Fruit fly (Drosophila melanogaster): ENCODE data around the gene Bdbt.

Bdbt gene

DNA sequence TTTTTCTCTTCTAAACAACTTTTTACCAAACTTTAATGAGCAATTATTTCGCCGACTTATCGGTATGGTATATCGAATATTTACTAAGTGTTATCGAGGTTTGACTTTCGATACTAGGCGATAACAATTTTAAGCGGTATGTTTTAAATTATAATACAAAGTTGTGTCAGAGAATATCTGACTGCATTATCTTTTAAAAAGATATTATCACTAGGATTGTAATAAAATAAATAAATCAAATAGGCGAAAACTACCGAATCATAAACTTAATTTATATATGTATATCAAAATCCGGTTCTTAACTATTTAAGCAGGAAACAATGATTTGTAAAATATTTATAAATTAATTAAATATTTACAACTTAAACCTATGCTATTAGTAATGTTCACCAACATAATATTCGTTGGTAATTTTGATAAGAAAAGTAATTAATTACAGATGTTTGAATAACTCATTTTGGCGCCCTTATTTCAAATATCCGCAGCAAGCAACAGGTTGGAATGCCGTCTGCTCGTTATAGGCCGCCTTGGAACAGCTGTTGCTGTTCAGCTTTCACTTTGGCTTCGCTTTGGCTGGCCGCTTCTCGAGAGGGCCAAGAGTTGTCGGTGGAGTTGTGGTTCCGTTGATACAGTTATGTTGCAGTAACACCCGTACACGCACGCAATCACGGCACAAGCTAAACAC, 10.6 kb downstream of the Bdbt start, which contains the start of the genes Sec15 and rtet (continued):
- TF ChIP-seq NK7.1 (GFP tag; optimal IDR thresholded peaks at IDR 0.05) (no peak), CG14860 (GFP tag; IDR thresholded peaks at IDR 0.05; ENCODE audit: partially characterized antibody) (peak; percentile 43; the same call in 2 of the 3 replicates), Adf1 (GFP tag; IDR thresholded peaks at IDR 0.05) (no peak), Chrac-16 (GFP tag; optimal IDR thresholded peaks at IDR 0.05) (peak; percentile 47), YL-1 (GFP tag; optimal IDR thresholded peaks at IDR 0.05) (peak; percentile 16), GATAe (GFP tag; conservative IDR thresholded peaks at IDR 0.05) (no peak), ase (GFP tag; IDR thresholded peaks at IDR 0.05) (peak; percentile 39; the same call in 1 of the 3 replicates), aop (GFP tag; IDR thresholded peaks at IDR 0.05) (no peak), slou (GFP tag; optimal IDR thresholded peaks at IDR 0.05) (no peak), Poxn (GFP tag; IDR thresholded peaks at IDR 0.05) (no peak), NC2α (GFP tag; optimal IDR thresholded peaks at IDR 0.05) (no peak), CG9932 (GFP tag; IDR thresholded peaks at IDR 0.05) (peak; percentile 57), sima (GFP tag; optimal IDR thresholded peaks at IDR 0.05) (no peak), CG12104 (GFP tag; optimal IDR thresholded peaks at IDR 0.05) (peak; percentile 21), CG18476 (GFP tag; optimal IDR thresholded peaks at IDR 0.05) (peak; percentile 64), Nf-YB (GFP tag; optimal IDR thresholded peaks at IDR 0.05) (peak; percentile 26), slp2 (GFP tag; optimal IDR thresholded peaks at IDR 0.05) (peak; percentile 25), CG11696 (GFP tag; IDR thresholded peaks at IDR 0.05) (no peak), Lim3 (GFP tag; IDR thresholded peaks at IDR 0.05) (no peak), CG9876 (GFP tag; optimal IDR thresholded peaks at IDR 0.05) (peak; percentile 21), bowl (GFP tag; IDR thresholded peaks at IDR 0.05) (no peak), pum (GFP tag; optimal IDR thresholded peaks at IDR 0.05) (no peak), CG12155 (GFP tag; optimal IDR thresholded peaks at IDR 0.05) (peak; percentile 55), CG34422 (GFP tag; IDR thresholded peaks at IDR 0.05) (peak; percentile 30; the same call in 2 of the 3 replicates), CG33213 (GFP tag; optimal IDR thresholded peaks at IDR 0.05) (no peak), CG10366 (GFP tag; IDR thresholded peaks at IDR 0.05) (peak; percentile 62), C15 (GFP tag; IDR thresholded peaks at IDR 0.05) (no peak), Scr (GFP tag; IDR thresholded peaks at IDR 0.05; ENCODE audit: partially characterized antibody) (peak; percentile 64), Rfx (GFP tag; IDR thresholded peaks at IDR 0.05) (peak; percentile 72), CG42726 (GFP tag; IDR thresholded peaks at IDR 0.05; ENCODE audit: partially characterized antibody) (no peak), CG1233 (GFP tag; optimal IDR thresholded peaks at IDR 0.05) (peak; percentile 44), kah (GFP tag; optimal IDR thresholded peaks at IDR 0.05) (peak; percentile 98), ash1 (GFP tag; optimal IDR thresholded peaks at IDR 0.05) (no peak), vnd (GFP tag; IDR thresholded peaks at IDR 0.05; ENCODE audit: partially characterized antibody) (peak; percentile 52; the same call in 2 of the 3 replicates), CG12299 (tag; optimal IDR thresholded peaks at IDR 0.05) (no peak), crp (GFP tag; optimal IDR thresholded peaks at IDR 0.05) (peak in 1 of 2 experiments; percentile 87), CG16779 (GFP tag; IDR thresholded peaks at IDR 0.05) (0 out of 2 replicates have a peak, but pooled peaks have one; percentile 26), CG6175 (GFP tag; IDR thresholded peaks at IDR 0.05) (no peak), D19A (tag; optimal IDR thresholded peaks at IDR 0.05) (no peak), Doc2 (GFP tag; IDR thresholded peaks at IDR 0.05) (no peak), CG6765 (GFP tag; optimal IDR thresholded peaks at IDR 0.05) (peak; percentile 25), gsb (GFP tag; IDR thresholded peaks at IDR 0.05) (peak; percentile 45; the same call in 1 of the 2 replicates), CG9797 (GFP tag; optimal IDR thresholded peaks at IDR 0.05) (peak; percentile 21), usp (GFP tag; optimal IDR thresholded peaks at IDR 0.05) (no peak), CG2889 (GFP tag; IDR thresholded peaks at IDR 0.05) (peak; percentile 42; the same call in 1 of the 3 replicates), tll (GFP tag; optimal IDR thresholded peaks at IDR 0.05) (no peak), CG10431 (GFP tag; optimal IDR thresholded peaks at IDR 0.05) (no peak), CG10543 (GFP tag; optimal IDR thresholded peaks at IDR 0.05) (peak; percentile 67), CG12769 (tag; optimal IDR thresholded peaks at IDR 0.05) (no peak), CG18262 (tag; optimal IDR thresholded peaks at IDR 0.05) (peak; percentile 54)
